Fruit fly (Drosophila melanogaster): Measurements from ENCODE around the gene CG12219.
A peak's percentile ranks its signal among the peaks of the same experiment; 100 is the strongest.

Gene CG12219

DNA sequence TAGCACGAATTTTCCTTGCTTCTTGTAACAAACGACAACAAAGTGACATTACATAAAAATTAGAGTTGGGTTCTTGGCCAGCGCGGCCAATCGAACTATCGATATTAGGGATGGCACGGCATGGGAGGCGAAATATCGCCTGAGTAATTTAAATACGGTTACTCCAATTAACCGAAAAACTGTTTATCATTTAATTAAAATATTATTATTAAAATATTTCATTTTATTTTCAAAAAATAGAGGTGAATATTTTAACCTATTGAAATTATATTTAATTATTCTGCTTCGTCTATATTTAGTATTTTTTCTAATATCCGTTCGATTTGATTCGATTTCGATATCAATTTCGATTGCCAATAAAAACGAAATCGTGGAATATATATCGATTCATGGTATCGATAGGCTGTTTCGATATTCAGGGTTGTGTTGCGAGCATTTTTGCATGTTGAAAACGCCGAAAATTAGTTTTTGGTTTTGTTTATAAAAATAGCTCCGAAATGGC lies 45.6 kb downstream of the CG12219 start, which contains the start of the genes Rbcn-3A and Spx (continued):
- no peak for TF ChIP-seq Deaf1 (tag; optimal IDR thresholded peaks at IDR 0.05)
- peak; percentile 39 for TF ChIP-seq CG10267 (tag; optimal IDR thresholded peaks at IDR 0.05)
- TF ChIP-seq zen (tag; optimal IDR thresholded peaks at IDR 0.05), result no peak
- TF ChIP-seq vfl (GFP tag; optimal IDR thresholded peaks at IDR 0.05), result no peak
- no peak for TF ChIP-seq Antp (GFP tag; optimal IDR thresholded peaks at IDR 0.05)
- no peak for TF ChIP-seq rib (GFP tag; IDR thresholded peaks at IDR 0.05)
- TF ChIP-seq CG1792 (GFP tag; optimal IDR thresholded peaks at IDR 0.05), result no peak
- TF ChIP-seq Hr3 (GFP tag; optimal IDR thresholded peaks at IDR 0.05), result peak; percentile 45
- TF ChIP-seq CG12942 (GFP tag; optimal IDR thresholded peaks at IDR 0.05), result peak; percentile 3
- no peak for TF ChIP-seq ara (GFP tag; IDR thresholded peaks at IDR 0.05)
- TF ChIP-seq CG2889 (GFP tag; IDR thresholded peaks at IDR 0.05), result 0 out of 3 replicates have a peak, but pooled peaks have one; percentile 27
- peak; percentile 27 for TF ChIP-seq Hmr (GFP tag; optimal IDR thresholded peaks at IDR 0.05)
- peak; percentile 21 for TF ChIP-seq slou (GFP tag; optimal IDR thresholded peaks at IDR 0.05)
- no peak for TF ChIP-seq repo (GFP tag; optimal IDR thresholded peaks at IDR 0.05)
- TF ChIP-seq Ssrp (tag; optimal IDR thresholded peaks at IDR 0.05), result no peak
- no peak for TF ChIP-seq ewg (GFP tag; optimal IDR thresholded peaks at IDR 0.05)
- TF ChIP-seq CG17361 (GFP tag; IDR thresholded peaks at IDR 0.05), result peak; percentile 62; the same call in 2 of the 3 replicates
- TF ChIP-seq CG4730 (GFP tag; IDR thresholded peaks at IDR 0.05), result no peak
- TF ChIP-seq CG7987 (GFP tag; optimal IDR thresholded peaks at IDR 0.05), result no peak
- no peak for TF ChIP-seq luna (GFP tag; optimal IDR thresholded peaks at IDR 0.05)
- TF ChIP-seq disco-r (GFP tag; optimal IDR thresholded peaks at IDR 0.05), result no peak
- TF ChIP-seq CG8359 (GFP tag; optimal IDR thresholded peaks at IDR 0.05; ENCODE audit: borderline replicate concordance), result no peak
- TF ChIP-seq CG16815 (GFP tag; optimal IDR thresholded peaks at IDR 0.05), result no peak
- TF ChIP-seq D19B (GFP tag; optimal IDR thresholded peaks at IDR 0.05), result no peak
- no peak for TF ChIP-seq CTCF (GFP tag; optimal IDR thresholded peaks at IDR 0.05)
- no peak for TF ChIP-seq sima (GFP tag; optimal IDR thresholded peaks at IDR 0.05)
- 0 out of 4 replicates have a peak, but pooled peaks have one; percentile 80 for TF ChIP-seq chinmo (GFP tag; IDR thresholded peaks at IDR 0.05; ENCODE audit: partially characterized antibody)
- no peak for TF ChIP-seq Jarid2 (GFP tag; optimal IDR thresholded peaks at IDR 0.05)
- TF ChIP-seq CG15696 (tag; optimal IDR thresholded peaks at IDR 0.05), result no peak
- TF ChIP-seq sna (GFP tag; IDR thresholded peaks at IDR 0.05; ENCODE audit: partially characterized antibody), result peak; percentile 83
- TF ChIP-seq fd102C (GFP tag; optimal IDR thresholded peaks at IDR 0.05), result no peak
- TF ChIP-seq CG16813 (GFP tag; IDR thresholded peaks at IDR 0.05; ENCODE audit: partially characterized antibody), result peak; percentile 90
- no peak for TF ChIP-seq Rx (GFP tag; IDR thresholded peaks at IDR 0.05)
- TF ChIP-seq row (GFP tag; IDR thresholded peaks at IDR 0.05), result peak; percentile 81
- no peak for TF ChIP-seq h (optimal IDR thresholded peaks at IDR 0.05)
- TF ChIP-seq Med (GFP tag), result no peak
- TF ChIP-seq ash1 (GFP tag; optimal IDR thresholded peaks at IDR 0.05), result no peak
- TF ChIP-seq CG2678 (tag; optimal IDR thresholded peaks at IDR 0.05), result peak; percentile 34
- TF ChIP-seq danr (GFP tag; IDR thresholded peaks at IDR 0.05), result no peak
- peak; percentile 49 for TF ChIP-seq MBD-R2 (GFP tag; IDR thresholded peaks at IDR 0.05)
- TF ChIP-seq Awh (GFP tag; IDR thresholded peaks at IDR 0.05), result no peak
- TF ChIP-seq Ada2b (GFP tag; IDR thresholded peaks at IDR 0.05), result no peak
- TF ChIP-seq fu2 (GFP tag; optimal IDR thresholded peaks at IDR 0.05), result no peak
- peak; percentile 50 for TF ChIP-seq dmrt11E (tag; optimal IDR thresholded peaks at IDR 0.05)
- TF ChIP-seq CG11085 (GFP tag; IDR thresholded peaks at IDR 0.05), result no peak
- TF ChIP-seq CG2875 (GFP tag; optimal IDR thresholded peaks at IDR 0.05), result no peak
- no peak for TF ChIP-seq CG17568 (GFP tag; optimal IDR thresholded peaks at IDR 0.05)
- peak; percentile 64; the same call in 1 of the 3 replicates for TF ChIP-seq zen2 (GFP tag; IDR thresholded peaks at IDR 0.05; ENCODE audit: partially characterized antibody)
- no peak for TF ChIP-seq eyg (GFP tag; optimal IDR thresholded peaks at IDR 0.05)
- no peak for TF ChIP-seq da (GFP tag; optimal IDR thresholded peaks at IDR 0.05)
- TF ChIP-seq CG32772 (GFP tag; IDR thresholded peaks at IDR 0.05), result no peak
- TF ChIP-seq CG7357 (GFP tag; IDR thresholded peaks at IDR 0.05), result no peak
